Worm (Caenorhabditis elegans): Measurements from ENCODE around the gene M04B2.4.

M04B2.4 gene

DNA sequence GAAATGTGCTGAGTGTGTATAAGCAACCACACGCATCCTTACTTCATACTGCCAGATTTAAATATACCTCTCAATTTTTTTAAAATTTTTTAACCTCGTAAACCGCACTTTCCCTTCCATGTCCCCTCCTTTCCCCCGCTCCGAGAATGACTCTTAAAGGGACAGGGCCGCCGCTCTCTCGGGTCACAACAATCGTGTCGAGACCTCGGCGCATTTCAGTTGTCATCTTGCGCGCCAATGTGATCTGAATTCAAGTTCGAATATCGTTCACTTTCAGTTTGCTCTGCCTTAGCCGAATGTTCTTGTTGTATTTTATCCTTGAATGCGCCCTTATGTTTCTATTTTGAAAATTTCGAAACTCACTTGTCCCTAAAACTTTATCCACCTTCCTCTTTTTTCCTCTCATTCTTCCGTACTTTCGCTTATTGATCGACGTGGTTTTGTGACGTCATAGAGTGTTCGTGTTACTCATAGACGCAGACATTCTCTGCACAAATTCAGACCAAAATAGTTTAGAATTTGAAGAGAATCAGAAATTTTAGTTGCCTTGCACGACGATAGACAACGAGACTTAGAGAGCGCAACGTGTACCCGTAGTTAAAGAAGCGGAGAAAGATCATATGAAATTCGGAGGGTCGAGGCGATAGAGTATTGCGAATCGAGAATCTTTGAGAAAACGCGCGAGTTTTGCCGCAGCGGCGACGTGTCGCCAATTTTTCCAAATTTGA, 1.6 kb upstream of the M04B2.4 start (continued):
- TF ChIP-seq lin-35 (GFP tag; optimal IDR thresholded peaks at IDR 0.05) (peak in 1 of 3 experiments; percentile 60), unc-62 (GFP tag; optimal IDR thresholded peaks at IDR 0.05) (no peak), K12H6.12 (tag; optimal IDR thresholded peaks at IDR 0.05) (peak; percentile 60), snpc-1.1 (tag; optimal IDR thresholded peaks at IDR 0.05; ENCODE audit: insufficient read depth) (no peak), hlh-26 (GFP tag; conservative IDR thresholded peaks at IDR 0.05) (no peak), ama-1 (optimal IDR thresholded peaks at IDR 0.05) (no peak), ama-1 (GFP tag; optimal IDR thresholded peaks at IDR 0.05) (no peak), nhr-179 (tag; optimal IDR thresholded peaks at IDR 0.05) (no peak), pbrm-1 (GFP tag; IDR thresholded peaks at IDR 0.05) (no peak), akir-1 (GFP tag; optimal IDR thresholded peaks at IDR 0.05) (no peak), mel-28 (tag; optimal IDR thresholded peaks at IDR 0.05; ENCODE audit: borderline replicate concordance) (no peak), ZK185.1 (tag; optimal IDR thresholded peaks at IDR 0.05; ENCODE audit: poor library complexity, severe bottlenecking) (no peak), madf-10 (tag; optimal IDR thresholded peaks at IDR 0.05) (peak; percentile 73), B0035.1 (tag; optimal IDR thresholded peaks at IDR 0.05) (no peak), lir-1 (GFP tag; conservative IDR thresholded peaks at IDR 0.05) (0 out of 2 replicates have a peak, but pooled peaks have one; percentile 26), D2030.7 (GFP tag; IDR thresholded peaks at IDR 0.05) (no peak), die-1 (tag; optimal IDR thresholded peaks at IDR 0.05) (no peak), bed-2 (GFP tag; IDR thresholded peaks at IDR 0.05) (no peak), cebp-1 (GFP tag; IDR thresholded peaks at IDR 0.05) (no peak), cebp-1 (tag; optimal IDR thresholded peaks at IDR 0.05) (peak; percentile 75), Y79H2A.3 (GFP tag; conservative IDR thresholded peaks at IDR 0.05) (no peak), aptf-3 (GFP tag; IDR thresholded peaks at IDR 0.05) (no peak), F37B4.10 (GFP tag; IDR thresholded peaks at IDR 0.05) (0 out of 2 replicates have a peak, but pooled peaks have one; percentile 60), zim-3 (tag; optimal IDR thresholded peaks at IDR 0.05) (no peak), ets-4 (GFP tag; optimal IDR thresholded peaks at IDR 0.05) (no peak), C06A6.2 (GFP tag; conservative IDR thresholded peaks at IDR 0.05) (no peak), ztf-6 (GFP tag; IDR thresholded peaks at IDR 0.05) (no peak), F52B5.7 (tag; optimal IDR thresholded peaks at IDR 0.05) (no peak), lin-54 (GFP tag; optimal IDR thresholded peaks at IDR 0.05) (peak; percentile 33), B0336.3 (GFP tag; IDR thresholded peaks at IDR 0.05) (peak; percentile 73), ccch-3 (GFP tag; optimal IDR thresholded peaks at IDR 0.05) (no peak), tlf-1 (GFP tag; optimal IDR thresholded peaks at IDR 0.05) (peak; percentile 34), repo-1 (tag; optimal IDR thresholded peaks at IDR 0.05) (no peak), athp-1 (tag; optimal IDR thresholded peaks at IDR 0.05) (peak; percentile 36), ceh-91 (GFP tag; IDR thresholded peaks at IDR 0.05) (no peak), rpc-1 (optimal IDR thresholded peaks at IDR 0.05) (no peak), rpc-1 (tag; optimal IDR thresholded peaks at IDR 0.05) (no peak), madf-6 (GFP tag; IDR thresholded peaks at IDR 0.05) (peak; percentile 80), sdz-38 (tag; optimal IDR thresholded peaks at IDR 0.05) (no peak), B0261.1 (tag; optimal IDR thresholded peaks at IDR 0.05) (no peak), cebp-2 (GFP tag; IDR thresholded peaks at IDR 0.05) (no peak), F49E8.2 (tag; optimal IDR thresholded peaks at IDR 0.05; ENCODE audit: insufficient read depth) (no peak), hmg-20 (GFP tag; IDR thresholded peaks at IDR 0.05) (no peak), ztf-3 (GFP tag; optimal IDR thresholded peaks at IDR 0.05) (no peak), lsl-1 (GFP tag; optimal IDR thresholded peaks at IDR 0.05) (no peak), hsf-1 (GFP tag; IDR thresholded peaks at IDR 0.05) (0 out of 2 replicates have a peak, but pooled peaks have one; percentile 48), F33H1.4 (GFP tag; IDR thresholded peaks at IDR 0.05) (peak; percentile 73), zfh-2 (GFP tag; conservative IDR thresholded peaks at IDR 0.05) (no peak), nhr-90 (tag; optimal IDR thresholded peaks at IDR 0.05) (no peak)

All from whole organism, young adult.